Fruit fly (Drosophila melanogaster) whole organism, embryonic: Measurements from ENCODE around the gene Ctl1.

ENCODE experiments used
- Atf3 ChIP-seq: fragments of 200-800 bp; sonication (Bioruptor generic); optimal IDR thresholded peaks from 3 replicates; lab custom pipeline; 2016; ENCODE audit warnings: missing biosample characterization, missing genetic modification characterization
- BtbVII ChIP-seq: fragments of 200-800 bp; sonication (Bioruptor generic); optimal IDR thresholded peaks from 3 replicates; lab custom pipeline; 2017; ENCODE audit warnings: missing biosample characterization, mild to moderate bottlenecking, missing genetic modification characterization
- CG10431 ChIP-seq: fragments of 200-800 bp; sonication (Bioruptor generic); optimal IDR thresholded peaks from 3 replicates; lab custom pipeline; 2018; ENCODE audit warnings: missing biosample characterization, mild to moderate bottlenecking, missing genetic modification characterization
- CG11398 ChIP-seq: fragments of 200-800 bp; sonication (Bioruptor generic); optimal IDR thresholded peaks from 2 replicates; lab custom pipeline; 2016; ENCODE audit warnings: missing biosample characterization, missing genetic modification characterization
- CG12299 ChIP-seq: fragments of 200-800 bp; sonication (Bioruptor generic); optimal IDR thresholded peaks from 2 replicates; lab custom pipeline; 2018; ENCODE audit warnings: missing biosample characterization, mild to moderate bottlenecking, missing genetic modification characterization
- CG12942 ChIP-seq: fragments of 200-800 bp; sonication (Bioruptor generic); optimal IDR thresholded peaks from 3 replicates; lab custom pipeline; 2016; ENCODE audit warnings: missing biosample characterization, missing genetic modification characterization
- CG13296 ChIP-seq: fragments of 200-800 bp; sonication (Bioruptor generic); optimal IDR thresholded peaks from 3 replicates; lab custom pipeline; 2018; ENCODE audit warnings: missing biosample characterization, mild to moderate bottlenecking, missing genetic modification characterization
- CG14965 ChIP-seq: fragments of 200-800 bp; sonication (Bioruptor generic); optimal IDR thresholded peaks from 2 replicates; lab custom pipeline; 2016; ENCODE audit warnings: missing biosample characterization, missing genetic modification characterization, borderline replicate concordance
- CG16815 ChIP-seq: fragments of 200-800 bp; sonication (Bioruptor generic); optimal IDR thresholded peaks from 3 replicates; lab custom pipeline; 2017; ENCODE audit warnings: missing biosample characterization, mild to moderate bottlenecking, missing genetic modification characterization
- CG17186 ChIP-seq: fragments of 200-800 bp; sonication (Bioruptor generic); optimal IDR thresholded peaks from 3 replicates; lab custom pipeline; 2017; ENCODE audit warnings: missing biosample characterization, missing genetic modification reagents, missing genetic modification characterization
- CG17829 ChIP-seq: fragments of 200-800 bp; optimal IDR thresholded peaks from 2 replicates; lab custom pipeline; 2019; ENCODE audit warnings: missing biosample characterization, mild to moderate bottlenecking, missing genetic modification characterization, moderate library complexity
- CG18599 ChIP-seq: fragments of 200-800 bp; sonication (Bioruptor generic); optimal IDR thresholded peaks from 3 replicates; lab custom pipeline; 2017; ENCODE audit warnings: missing biosample characterization, missing genetic modification characterization, mild to moderate bottlenecking, moderate library complexity, missing genetic modification reagents
- CG2116 ChIP-seq: fragments of 200-800 bp; sonication (Bioruptor generic); optimal IDR thresholded peaks from 3 replicates; lab custom pipeline; 2018; ENCODE audit warnings: missing biosample characterization, mild to moderate bottlenecking, missing genetic modification characterization
- CG2199 ChIP-seq: fragments of 200-800 bp; sonication (Bioruptor generic); IDR thresholded peaks from 3 replicates; pipeline ENCODE4 v1.3.6; 2022; ENCODE audit warnings: missing biosample characterization, missing genetic modification characterization
- CG2678 ChIP-seq: fragments of 200-800 bp; sonication (Bioruptor generic); optimal IDR thresholded peaks from 3 replicates; lab custom pipeline; 2019; ENCODE audit warnings: missing biosample characterization, mild to moderate bottlenecking, missing genetic modification characterization, moderate library complexity
- CG30020 ChIP-seq: fragments of 200-800 bp; optimal IDR thresholded peaks from 2 replicates; lab custom pipeline; 2019; ENCODE audit warnings: missing biosample characterization, mild to moderate bottlenecking, missing genetic modification characterization, moderate library complexity
- CG30431 ChIP-seq: fragments of 200-800 bp; sonication (Bioruptor generic); optimal IDR thresholded peaks from 2 replicates; lab custom pipeline; 2017; ENCODE audit warnings: missing biosample characterization, missing genetic modification characterization
- CG3281 ChIP-seq: fragments of 200-800 bp; sonication (Bioruptor generic); optimal IDR thresholded peaks from 3 replicates; lab custom pipeline; 2017; ENCODE audit warnings: missing biosample characterization, mild to moderate bottlenecking, missing genetic modification characterization
- CG34422 ChIP-seq: fragments of 200-800 bp; sonication (Bioruptor generic); IDR thresholded peaks from 3 replicates; pipeline ENCODE4 v1.3.6; 2022; ENCODE audit warnings: missing biosample characterization, missing genetic modification characterization
- CG4282 ChIP-seq: fragments of 200-800 bp; sonication (Bioruptor generic); optimal IDR thresholded peaks from 2 replicates; lab custom pipeline; 2016; ENCODE audit warnings: missing biosample characterization, missing genetic modification characterization
- CG4360 ChIP-seq: fragments of 200-800 bp; sonication (Bioruptor generic); IDR thresholded peaks from 2 replicates; pipeline ENCODE4 v1.3.6; 2022; ENCODE audit warnings: missing biosample characterization, missing genetic modification characterization
- CG4707 ChIP-seq: fragments of 200-800 bp; sonication (Bioruptor generic); optimal IDR thresholded peaks from 2 replicates; lab custom pipeline; 2018; ENCODE audit warnings: missing biosample characterization, mild to moderate bottlenecking, missing genetic modification characterization, moderate library complexity
- CG7271 ChIP-seq: fragments of 200-800 bp; sonication (Bioruptor generic); optimal IDR thresholded peaks from 2 replicates; lab custom pipeline; 2018; ENCODE audit warnings: missing biosample characterization, mild to moderate bottlenecking, missing genetic modification characterization, moderate library complexity
- CG9609 ChIP-seq: fragments of 200-800 bp; sonication (Bioruptor generic); optimal IDR thresholded peaks from 3 replicates; lab custom pipeline; 2016; ENCODE audit warnings: missing biosample characterization, missing genetic modification characterization
- Doc3 ChIP-seq: fragments of 200-800 bp; sonication (Bioruptor generic); IDR thresholded peaks from 3 replicates; pipeline ENCODE4 v1.3.6; 2022; ENCODE audit warnings: missing biosample characterization, missing genetic modification characterization; ENCODE audit not compliant: partially characterized antibody
- E2f1 ChIP-seq: fragments of 200-800 bp; sonication (Bioruptor generic); IDR thresholded peaks from 2 replicates; pipeline ENCODE4 v1.3.6; 2022; ENCODE audit warnings: missing biosample characterization, missing genetic modification characterization
- Jarid2 ChIP-seq: fragments of 200-800 bp; sonication (Bioruptor generic); optimal IDR thresholded peaks from 3 replicates; lab custom pipeline; 2017; ENCODE audit warnings: mild to moderate bottlenecking, missing biosample characterization, missing genetic modification reagents, missing genetic modification characterization
- Max ChIP-seq: fragments of 200-800 bp; sonication (Bioruptor generic); optimal IDR thresholded peaks from 2 replicates; lab custom pipeline; 2016; ENCODE audit warnings: missing biosample characterization, mild to moderate bottlenecking, missing genetic modification characterization
- Nf-YC ChIP-seq: fragments of 200-800 bp; optimal IDR thresholded peaks from 3 replicates; lab custom pipeline; 2019; ENCODE audit warnings: missing biosample characterization, mild to moderate bottlenecking, missing genetic modification characterization, moderate library complexity
- Pdp1 ChIP-seq, 2 experiments: fragments of 200-800 bp; sonication (Bioruptor generic); optimal IDR thresholded peaks; 3 replicates each; lab custom pipeline; 2016; ENCODE audit warnings: missing biosample characterization in 2 of 2, missing genetic modification characterization in 2 of 2, mild to moderate bottlenecking in 1 of 2, moderate library complexity in 1 of 2
- Sin3A ChIP-seq: fragments of >200 bp; optimal IDR thresholded peaks from 2 replicates; lab custom pipeline; 2018
- Six4 ChIP-seq: fragments of 200-800 bp; sonication (Bioruptor generic); optimal IDR thresholded peaks from 2 replicates; lab custom pipeline; 2016; ENCODE audit warnings: missing biosample characterization, missing genetic modification characterization
- Trl ChIP-seq, 3 experiments: fragments of >200 bp in 2 of 3; fragments of 200-800 bp in 1 of 3; sonication (Bioruptor generic) in 1 of 3; optimal IDR thresholded peaks; 2 replicates in 1 of 3; 3 replicates in 2 of 3; lab custom pipeline; 2016 to 2017; ENCODE audit warnings: missing biosample characterization in 1 of 3, missing genetic modification characterization in 1 of 3
- Xbp1 ChIP-seq: fragments of 200-800 bp; sonication (Bioruptor generic); optimal IDR thresholded peaks from 3 replicates; lab custom pipeline; 2016; ENCODE audit warnings: missing biosample characterization, mild to moderate bottlenecking, missing genetic modification characterization
- ase ChIP-seq: fragments of 200-800 bp; sonication (Bioruptor generic); IDR thresholded peaks from 3 replicates; pipeline ENCODE4 v1.3.6; 2022; ENCODE audit warnings: missing biosample characterization, missing genetic modification characterization
- bab2 ChIP-seq: fragments of 200-800 bp; sonication (Bioruptor generic); optimal IDR thresholded peaks from 2 replicates; lab custom pipeline; 2016; ENCODE audit warnings: missing biosample characterization, missing genetic modification characterization
- cad ChIP-seq: fragments of >200 bp; optimal IDR thresholded peaks from 2 replicates; lab custom pipeline; 2017; ENCODE audit warnings: missing biosample characterization, missing genetic modification characterization
- cato ChIP-seq: fragments of 200-800 bp; sonication (Bioruptor generic); optimal IDR thresholded peaks from 2 replicates; lab custom pipeline; 2016; ENCODE audit warnings: missing biosample characterization, missing genetic modification characterization, borderline replicate concordance
- cg ChIP-seq: fragments of 200-800 bp; sonication (Bioruptor generic); optimal IDR thresholded peaks from 3 replicates; lab custom pipeline; 2019; ENCODE audit warnings: missing biosample characterization, mild to moderate bottlenecking, missing genetic modification characterization, moderate library complexity
- crol ChIP-seq: fragments of 200-800 bp; sonication (Bioruptor generic); IDR thresholded peaks from 2 replicates; pipeline ENCODE4 v1.3.6; 2022; ENCODE audit warnings: missing biosample characterization, missing genetic modification characterization
- dan ChIP-seq: fragments of 200-800 bp; sonication (Bioruptor generic); IDR thresholded peaks from 2 replicates; pipeline ENCODE4 v1.3.6; 2022; ENCODE audit warnings: missing biosample characterization, missing genetic modification characterization
- dm ChIP-seq: fragments of 200-800 bp; sonication (Bioruptor generic); optimal IDR thresholded peaks from 3 replicates; lab custom pipeline; 2016; ENCODE audit warnings: missing biosample characterization, missing genetic modification characterization
- fru ChIP-seq: fragments of >200 bp; optimal IDR thresholded peaks from 2 replicates; lab custom pipeline; 2017
- kay ChIP-seq: fragments of 200-800 bp; sonication (Bioruptor generic); optimal IDR thresholded peaks from 2 replicates; lab custom pipeline; 2016; ENCODE audit warnings: missing biosample characterization, missing genetic modification characterization
- nerfin-2 ChIP-seq: fragments of 200-800 bp; sonication (Bioruptor generic); IDR thresholded peaks from 2 replicates; pipeline ENCODE4 v1.3.6; 2022; ENCODE audit warnings: missing biosample characterization, missing genetic modification characterization; ENCODE audit not compliant: partially characterized antibody
- nom ChIP-seq: fragments of 200-800 bp; sonication (Bioruptor generic); optimal IDR thresholded peaks from 2 replicates; lab custom pipeline; 2017; ENCODE audit warnings: missing biosample characterization, missing genetic modification characterization, mild to moderate bottlenecking, moderate library complexity, missing genetic modification reagents
- ranshi ChIP-seq: fragments of 200-800 bp; sonication (Bioruptor generic); IDR thresholded peaks from 2 replicates; pipeline ENCODE4 v1.3.6; 2022; ENCODE audit warnings: missing biosample characterization, missing genetic modification characterization
- sens ChIP-seq: fragments of 200-800 bp; sonication (Bioruptor generic); peaks from one replicate; lab custom pipeline; 2016; ENCODE audit warnings: missing biosample characterization, missing genetic modification characterization
- sug ChIP-seq: fragments of 200-800 bp; optimal IDR thresholded peaks from 2 replicates; lab custom pipeline; 2019; ENCODE audit warnings: missing biosample characterization, mild to moderate bottlenecking, missing genetic modification characterization, moderate library complexity
- tna ChIP-seq: fragments of 200-800 bp; sonication (Bioruptor generic); IDR thresholded peaks from 2 replicates; pipeline ENCODE4 v1.3.6; 2022; ENCODE audit warnings: missing biosample characterization, missing genetic modification characterization; ENCODE audit not compliant: partially characterized antibody

Ctl1 gene

dm6 chr3L:4228187-4228836 is 49.5 kb upstream of the Ctl1 start (continued):
- TF ChIP-seq Pdp1 (GFP tag; optimal IDR thresholded peaks at IDR 0.05; lab: Kevin White, UChicago): peak; percentile 94
- TF ChIP-seq CG10431: peak; percentile 92
- no peak for TF ChIP-seq cad
- peak; percentile 97 for TF ChIP-seq CG17829 (tag; lab: Kevin White, UChicago)
- TF ChIP-seq Xbp1: peak; percentile 97
- TF ChIP-seq dan (GFP tag; lab: Robert Waterston, UW): peak; percentile 87
- peak; percentile 97 for TF ChIP-seq ase
- TF ChIP-seq CG2678 (tag; lab: Kevin White, UChicago): peak; percentile 97
- TF ChIP-seq cato (GFP tag; lab: Kevin White, UChicago): peak; percentile 90
- TF ChIP-seq Atf3: peak; percentile 97
- no peak for TF ChIP-seq Doc3 (GFP tag; lab: Robert Waterston, UW)
- TF ChIP-seq CG13296 (GFP tag; lab: Kevin White, UChicago): peak; percentile 82
- peak; percentile 94 for TF ChIP-seq Six4 (GFP tag; lab: Kevin White, UChicago)
- no peak for TF ChIP-seq fru
- peak; percentile 90 for TF ChIP-seq dm (GFP tag; lab: Kevin White, UChicago)
- TF ChIP-seq CG2199 (GFP tag; lab: Robert Waterston, UW): peak; percentile 97
- TF ChIP-seq BtbVII (GFP tag; lab: Kevin White, UChicago): peak; percentile 90
- peak; percentile 94 for TF ChIP-seq bab2 (GFP tag; lab: Kevin White, UChicago)
- TF ChIP-seq ranshi (GFP tag; lab: Robert Waterston, UW): peak; percentile 96
- TF ChIP-seq Trl (optimal IDR thresholded peaks at IDR 0.05; lab: Kevin White, UChicago): no peak
- TF ChIP-seq Trl (GFP tag; optimal IDR thresholded peaks at IDR 0.05; lab: Kevin White, UChicago): peak; percentile 94
- TF ChIP-seq nerfin-2 (GFP tag; lab: Robert Waterston, UW): no peak
- TF ChIP-seq Jarid2 (GFP tag; lab: Kevin White, UChicago): peak; percentile 81
- peak; percentile 97 for TF ChIP-seq crol (GFP tag; lab: Robert Waterston, UW)
- TF ChIP-seq kay (GFP tag; lab: Kevin White, UChicago): peak; percentile 87
- TF ChIP-seq CG34422 (GFP tag; lab: Robert Waterston, UW): peak; percentile 97
- TF ChIP-seq E2f1: peak; percentile 96
- TF ChIP-seq CG2116 (GFP tag; lab: Kevin White, UChicago): peak; percentile 67
- peak; percentile 92 for TF ChIP-seq CG12299
- TF ChIP-seq Nf-YC: peak; percentile 85
- TF ChIP-seq Sin3A (lab: Kevin White, UChicago): no peak
- TF ChIP-seq CG7271 (tag; lab: Kevin White, UChicago): peak; percentile 81
- TF ChIP-seq cg: peak; percentile 27
- TF ChIP-seq CG4360: peak; percentile 86
- peak; percentile 87 for TF ChIP-seq CG17186 (GFP tag; lab: Kevin White, UChicago)
- TF ChIP-seq CG16815 (GFP tag; lab: Kevin White, UChicago): peak; percentile 90
- TF ChIP-seq sug (tag; lab: Kevin White, UChicago): peak; percentile 90
- TF ChIP-seq CG4282 (GFP tag; lab: Kevin White, UChicago): peak; percentile 75
- peak; percentile 72 for TF ChIP-seq CG14965 (GFP tag; lab: Kevin White, UChicago)
- TF ChIP-seq CG11398 (GFP tag; lab: Kevin White, UChicago): peak; percentile 91
- peak; percentile 93 for TF ChIP-seq CG18599 (GFP tag; lab: Kevin White, UChicago)
- peak; percentile 93 for TF ChIP-seq CG12942 (GFP tag; lab: Kevin White, UChicago)
- TF ChIP-seq tna (GFP tag; lab: Robert Waterston, UW): no peak
- TF ChIP-seq CG3281 (GFP tag; lab: Kevin White, UChicago): peak; percentile 84
- peak; percentile 98 for TF ChIP-seq nom (GFP tag; lab: Kevin White, UChicago)
- peak; percentile 82 for TF ChIP-seq CG30020
- peak; percentile 100 for TF ChIP-seq sens (GFP tag; lab: Kevin White, UChicago)
- peak; percentile 93 for TF ChIP-seq CG4707 (GFP tag; lab: Kevin White, UChicago)
- peak; percentile 94 for TF ChIP-seq CG9609 (GFP tag; lab: Kevin White, UChicago)
- TF ChIP-seq CG30431: peak; percentile 93
- peak; percentile 87 for TF ChIP-seq Max
